Fruit fly (Drosophila melanogaster) whole organism, embryonic: ENCODE measurements around the gene Act87E.

Experiments used
- Atf6 ChIP-seq: fragments of 200-800 bp; sonication (Bioruptor generic); IDR thresholded peaks from 2 replicates; pipeline ENCODE4 v1.3.6; 2022; ENCODE audit warnings: missing biosample characterization, missing genetic modification characterization
- Bgb ChIP-seq: fragments of 200-800 bp; sonication (Bioruptor generic); IDR thresholded peaks from 2 replicates; pipeline ENCODE4 v1.3.6; 2022; ENCODE audit warnings: missing biosample characterization, missing genetic modification characterization; ENCODE audit not compliant: partially characterized antibody
- CG10366 ChIP-seq: fragments of 200-800 bp; sonication (Bioruptor generic); IDR thresholded peaks from 2 replicates; pipeline ENCODE4 v1.3.6; 2022; ENCODE audit warnings: missing biosample characterization, missing genetic modification characterization
- CG10959 ChIP-seq: fragments of 200-800 bp; sonication (Bioruptor generic); IDR thresholded peaks from 2 replicates; pipeline ENCODE4 v1.3.6; 2022; ENCODE audit warnings: missing biosample characterization, missing genetic modification characterization
- CG12769 ChIP-seq: fragments of 200-800 bp; sonication (Bioruptor generic); optimal IDR thresholded peaks from 2 replicates; lab custom pipeline; 2019; ENCODE audit warnings: missing biosample characterization, mild to moderate bottlenecking, missing genetic modification characterization, moderate library complexity
- CG14965 ChIP-seq: fragments of 200-800 bp; sonication (Bioruptor generic); optimal IDR thresholded peaks from 2 replicates; lab custom pipeline; 2016; ENCODE audit warnings: missing biosample characterization, missing genetic modification characterization, borderline replicate concordance
- CG1647 ChIP-seq: fragments of 200-800 bp; sonication (Bioruptor generic); optimal IDR thresholded peaks from 3 replicates; lab custom pipeline; 2016; ENCODE audit warnings: missing biosample characterization, missing genetic modification characterization
- CG16815 ChIP-seq: fragments of 200-800 bp; sonication (Bioruptor generic); optimal IDR thresholded peaks from 3 replicates; lab custom pipeline; 2017; ENCODE audit warnings: missing biosample characterization, mild to moderate bottlenecking, missing genetic modification characterization
- CG18476 ChIP-seq: fragments of 200-800 bp; sonication (Bioruptor generic); optimal IDR thresholded peaks from 2 replicates; lab custom pipeline; 2016; ENCODE audit warnings: missing biosample characterization, mild to moderate bottlenecking, missing genetic modification characterization
- CG2120 ChIP-seq: fragments of 200-800 bp; sonication (Bioruptor generic); optimal IDR thresholded peaks from 3 replicates; lab custom pipeline; 2016; ENCODE audit warnings: missing biosample characterization, missing genetic modification characterization
- CG2678 ChIP-seq: fragments of 200-800 bp; sonication (Bioruptor generic); optimal IDR thresholded peaks from 3 replicates; lab custom pipeline; 2019; ENCODE audit warnings: missing biosample characterization, mild to moderate bottlenecking, missing genetic modification characterization, moderate library complexity
- CG2712 ChIP-seq: fragments of 200-800 bp; optimal IDR thresholded peaks from 3 replicates; lab custom pipeline; 2019; ENCODE audit warnings: missing biosample characterization, mild to moderate bottlenecking, missing genetic modification characterization, moderate library complexity
- CG3163 ChIP-seq: fragments of 200-800 bp; sonication (Bioruptor generic); optimal IDR thresholded peaks from 3 replicates; lab custom pipeline; 2016; ENCODE audit warnings: missing biosample characterization, missing genetic modification characterization
- CG4282 ChIP-seq: fragments of 200-800 bp; sonication (Bioruptor generic); optimal IDR thresholded peaks from 2 replicates; lab custom pipeline; 2016; ENCODE audit warnings: missing biosample characterization, missing genetic modification characterization
- CG5245 ChIP-seq: fragments of 200-800 bp; sonication (Bioruptor generic); optimal IDR thresholded peaks from 3 replicates; lab custom pipeline; 2016; ENCODE audit warnings: missing biosample characterization, missing genetic modification characterization
- CG6175 ChIP-seq: fragments of 200-800 bp; sonication (Bioruptor generic); IDR thresholded peaks from 3 replicates; pipeline ENCODE4 v1.3.6; 2022; ENCODE audit warnings: missing biosample characterization, missing genetic modification characterization
- CG6272 ChIP-seq: fragments of 200-800 bp; sonication (Bioruptor generic); IDR thresholded peaks from 2 replicates; pipeline ENCODE4 v1.3.6; 2022; ENCODE audit warnings: missing biosample characterization, missing genetic modification characterization
- CG7928 ChIP-seq: fragments of 200-800 bp; sonication (Bioruptor generic); optimal IDR thresholded peaks from 2 replicates; lab custom pipeline; 2017; ENCODE audit warnings: missing biosample characterization, mild to moderate bottlenecking, missing genetic modification characterization
- CG8290 ChIP-seq, 3 experiments: fragments of 200-800 bp; sonication (Bioruptor generic); optimal IDR thresholded peaks; 2 replicates each; lab custom pipeline; 2016 to 2019; ENCODE audit warnings: missing biosample characterization in 3 of 3, missing genetic modification characterization in 3 of 3, mild to moderate bottlenecking in 2 of 3, moderate library complexity in 1 of 3
- CG8765 ChIP-seq: fragments of 200-800 bp; sonication (Bioruptor generic); IDR thresholded peaks from 2 replicates; pipeline ENCODE4 v1.3.6; 2022; ENCODE audit warnings: missing biosample characterization, missing genetic modification characterization
- Camta ChIP-seq: fragments of 200-800 bp; sonication (Bioruptor generic); optimal IDR thresholded peaks from 2 replicates; lab custom pipeline; 2016; ENCODE audit warnings: missing biosample characterization, missing genetic modification characterization
- D ChIP-seq, 2 experiments: fragments of 200-800 bp in 1 of 2; fragments of >200 bp in 1 of 2; sonication (Bioruptor generic) in 1 of 2; optimal IDR thresholded peaks; 2 replicates in 1 of 2; 3 replicates in 1 of 2; lab custom pipeline; 2017; ENCODE audit warnings: mild to moderate bottlenecking in 1 of 2, missing biosample characterization in 1 of 2, missing genetic modification characterization in 1 of 2, missing genetic modification reagents in 1 of 2
- Dbx ChIP-seq: fragments of 200-800 bp; sonication (Bioruptor generic); IDR thresholded peaks from 3 replicates; pipeline ENCODE4 v1.3.6; 2022; ENCODE audit warnings: missing biosample characterization, missing genetic modification characterization
- Dfd ChIP-seq, 2 experiments: fragments of >200 bp; optimal IDR thresholded peaks; 2 replicates each; lab custom pipeline; 2017; ENCODE audit warnings: missing biosample characterization in 2 of 2, missing genetic modification characterization in 2 of 2
- HHEX ChIP-seq: fragments of 200-800 bp; sonication (Bioruptor generic); optimal IDR thresholded peaks from 3 replicates; lab custom pipeline; 2017; ENCODE audit warnings: missing biosample characterization, mild to moderate bottlenecking, missing genetic modification characterization, missing genetic modification reagents
- HmgZ ChIP-seq: fragments of 200-800 bp; sonication (Bioruptor generic); optimal IDR thresholded peaks from 2 replicates; lab custom pipeline; 2018; ENCODE audit warnings: missing biosample characterization, mild to moderate bottlenecking, missing genetic modification characterization
- Lpt ChIP-seq: fragments of >200 bp; optimal IDR thresholded peaks from 2 replicates; lab custom pipeline; 2018; ENCODE audit warnings: missing biosample characterization, missing genetic modification characterization
- MBD-R2 ChIP-seq: fragments of 200-800 bp; sonication (Bioruptor generic); IDR thresholded peaks from 2 replicates; pipeline ENCODE4 v1.3.6; 2022; ENCODE audit warnings: missing biosample characterization, missing genetic modification characterization
- Nf-YB ChIP-seq: fragments of 200-800 bp; sonication (Bioruptor generic); optimal IDR thresholded peaks from 3 replicates; lab custom pipeline; 2019; ENCODE audit warnings: missing biosample characterization, mild to moderate bottlenecking, missing genetic modification characterization, moderate library complexity
- Rx ChIP-seq: fragments of 200-800 bp; sonication (Bioruptor generic); IDR thresholded peaks from 2 replicates; pipeline ENCODE4 v1.3.6; 2022; ENCODE audit warnings: missing biosample characterization, missing genetic modification characterization
- Sry-β ChIP-seq: fragments of 200-800 bp; sonication (Bioruptor generic); optimal IDR thresholded peaks from 2 replicates; lab custom pipeline; 2018; ENCODE audit warnings: missing biosample characterization, mild to moderate bottlenecking, missing genetic modification characterization, moderate library complexity
- Sry-δ ChIP-seq: fragments of 200-800 bp; sonication (Bioruptor generic); optimal IDR thresholded peaks from 2 replicates; lab custom pipeline; 2016; ENCODE audit warnings: missing biosample characterization, missing genetic modification characterization
- Tbp ChIP-seq: fragments of >200 bp; optimal IDR thresholded peaks from 2 replicates; lab custom pipeline; 2018; ENCODE audit warnings: missing biosample characterization, missing genetic modification characterization
- cg ChIP-seq: fragments of 200-800 bp; sonication (Bioruptor generic); optimal IDR thresholded peaks from 3 replicates; lab custom pipeline; 2019; ENCODE audit warnings: missing biosample characterization, mild to moderate bottlenecking, missing genetic modification characterization, moderate library complexity
- ci ChIP-seq: fragments of 200-800 bp; sonication (Bioruptor generic); IDR thresholded peaks from 3 replicates; pipeline ENCODE4 v1.3.6; 2022; ENCODE audit warnings: missing biosample characterization, missing genetic modification characterization
- dati ChIP-seq: fragments of 200-800 bp; sonication (Bioruptor generic); IDR thresholded peaks from 2 replicates; pipeline ENCODE4 v1.3.6; 2022; ENCODE audit warnings: missing biosample characterization, missing genetic modification characterization
- dimm ChIP-seq: fragments of 200-800 bp; sonication (Bioruptor generic); IDR thresholded peaks from 2 replicates; pipeline ENCODE4 v1.3.6; 2022; ENCODE audit warnings: missing biosample characterization, missing genetic modification characterization
- dmrt11E ChIP-seq: fragments of 200-800 bp; sonication (Bioruptor generic); optimal IDR thresholded peaks from 3 replicates; lab custom pipeline; 2018; ENCODE audit warnings: missing biosample characterization, mild to moderate bottlenecking, missing genetic modification characterization, moderate library complexity
- dmrt99B ChIP-seq: fragments of 200-800 bp; sonication (Bioruptor generic); optimal IDR thresholded peaks from 2 replicates; lab custom pipeline; 2018; ENCODE audit warnings: missing biosample characterization, mild to moderate bottlenecking, missing genetic modification characterization, moderate library complexity
- fd3F ChIP-seq: fragments of 200-800 bp; sonication (Bioruptor generic); optimal IDR thresholded peaks from 2 replicates; lab custom pipeline; 2018; ENCODE audit warnings: missing biosample characterization, mild to moderate bottlenecking, missing genetic modification characterization, moderate library complexity
- nmo ChIP-seq: fragments of 200-800 bp; sonication (Bioruptor generic); optimal IDR thresholded peaks from 2 replicates; lab custom pipeline; 2018; ENCODE audit warnings: missing biosample characterization, mild to moderate bottlenecking, missing genetic modification characterization, moderate library complexity
- pita ChIP-seq: fragments of 200-800 bp; sonication (Bioruptor generic); optimal IDR thresholded peaks from 2 replicates; lab custom pipeline; 2017; ENCODE audit warnings: missing biosample characterization, mild to moderate bottlenecking, missing genetic modification characterization
- pnt ChIP-seq: fragments of 200-800 bp; sonication (Bioruptor generic); optimal IDR thresholded peaks from 3 replicates; lab custom pipeline; 2016; ENCODE audit warnings: missing biosample characterization, missing genetic modification characterization
- sob ChIP-seq: fragments of 200-800 bp; sonication (Bioruptor generic); IDR thresholded peaks from 2 replicates; pipeline ENCODE4 v1.3.6; 2022; ENCODE audit warnings: missing biosample characterization, missing genetic modification characterization
- tap ChIP-seq: fragments of 200-800 bp; optimal IDR thresholded peaks from 3 replicates; lab custom pipeline; 2019; ENCODE audit warnings: missing biosample characterization, mild to moderate bottlenecking, missing genetic modification characterization, moderate library complexity
- tna ChIP-seq: fragments of 200-800 bp; sonication (Bioruptor generic); IDR thresholded peaks from 2 replicates; pipeline ENCODE4 v1.3.6; 2022; ENCODE audit warnings: missing biosample characterization, missing genetic modification characterization; ENCODE audit not compliant: partially characterized antibody
- trh ChIP-seq: fragments of 200-800 bp; sonication (Bioruptor generic); optimal IDR thresholded peaks from 2 replicates; lab custom pipeline; 2016; ENCODE audit warnings: missing biosample characterization, missing genetic modification characterization
- twi ChIP-seq: fragments of 200-800 bp; optimal IDR thresholded peaks from 2 replicates; lab custom pipeline; 2019; ENCODE audit warnings: missing biosample characterization, mild to moderate bottlenecking, missing genetic modification characterization, moderate library complexity
- zen2 ChIP-seq: fragments of 200-800 bp; sonication (Bioruptor generic); IDR thresholded peaks from 3 replicates; pipeline ENCODE4 v1.3.6; 2022; ENCODE audit warnings: missing biosample characterization, missing genetic modification characterization; ENCODE audit not compliant: partially characterized antibody
- zf30C ChIP-seq: fragments of 200-800 bp; sonication (Bioruptor generic); optimal IDR thresholded peaks from 3 replicates; lab custom pipeline; 2018; ENCODE audit warnings: missing biosample characterization, mild to moderate bottlenecking, missing genetic modification characterization

The Act87E gene

DNA sequence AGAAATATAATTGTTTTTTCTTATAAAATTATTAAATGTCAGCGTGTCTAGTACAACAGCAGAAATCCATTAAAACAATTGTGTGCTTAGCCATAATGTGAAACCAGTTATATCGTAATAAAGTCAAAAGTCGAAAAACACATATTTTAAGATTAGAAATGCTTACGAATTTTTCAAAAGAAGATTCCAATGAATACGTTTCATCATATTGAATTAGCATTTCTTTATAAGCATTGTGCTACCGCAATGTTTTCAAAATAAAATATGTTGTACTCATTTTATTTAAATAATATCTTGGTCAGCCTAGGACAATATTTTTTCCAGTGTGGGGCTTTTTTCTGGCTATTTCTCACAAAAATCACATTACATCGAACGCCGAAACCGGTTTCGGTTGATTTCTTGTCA, 27.1 kb downstream of the Act87E start (continued):
- peak; percentile 91 for TF ChIP-seq CG2678 (tag; lab: Kevin White, UChicago)
- TF ChIP-seq CG1647, result peak; percentile 32
- TF ChIP-seq tap (tag; lab: Kevin White, UChicago), result peak; percentile 66
- no peak for TF ChIP-seq CG14965 (GFP tag; lab: Kevin White, UChicago)
- TF ChIP-seq CG18476, result peak; percentile 72
- no peak for TF ChIP-seq Lpt (GFP tag; lab: Kevin White, UChicago)
- peak; percentile 31 for TF ChIP-seq zf30C (GFP tag; lab: Kevin White, UChicago)
- peak; percentile 44; the same call in 1 of the 2 replicates for TF ChIP-seq Rx (GFP tag; lab: Robert Waterston, UW)
- TF ChIP-seq Atf6 (GFP tag; lab: Robert Waterston, UW), result peak; percentile 70
- no peak for TF ChIP-seq D (optimal IDR thresholded peaks at IDR 0.05; lab: Kevin White, UChicago)
- peak; percentile 77 for TF ChIP-seq D (GFP tag; optimal IDR thresholded peaks at IDR 0.05; lab: Kevin White, UChicago)
- peak; percentile 34 for TF ChIP-seq CG8290 (GFP tag; optimal IDR thresholded peaks at IDR 0.05; lab: Kevin White, UChicago)
- no peak for TF ChIP-seq CG8290 (tag; optimal IDR thresholded peaks at IDR 0.05; lab: Kevin White, UChicago)
- TF ChIP-seq CG10366, result peak; percentile 41; the same call in 1 of the 2 replicates
- TF ChIP-seq Dfd (GFP tag; optimal IDR thresholded peaks at IDR 0.05; lab: Kevin White, UChicago), result no peak
- TF ChIP-seq CG6272, result no peak
- peak; percentile 53 for TF ChIP-seq Camta (GFP tag; lab: Kevin White, UChicago)
- peak; percentile 89 for TF ChIP-seq dmrt99B (tag; lab: Kevin White, UChicago)
- peak; percentile 87 for TF ChIP-seq CG2712
- TF ChIP-seq pnt (GFP tag; lab: Kevin White, UChicago), result peak; percentile 49
- no peak for TF ChIP-seq zen2 (GFP tag; lab: Robert Waterston, UW)
- TF ChIP-seq cg (GFP tag; lab: Kevin White, UChicago), result no peak
- no peak for TF ChIP-seq CG6175 (GFP tag; lab: Robert Waterston, UW)
- peak; percentile 90 for TF ChIP-seq nmo (GFP tag; lab: Kevin White, UChicago)
- TF ChIP-seq CG16815 (GFP tag; lab: Kevin White, UChicago), result peak; percentile 69
- TF ChIP-seq dati (GFP tag; lab: Robert Waterston, UW), result no peak
- TF ChIP-seq twi, result peak; percentile 57
- peak; percentile 22; the same call in 1 of the 2 replicates for TF ChIP-seq MBD-R2 (GFP tag; lab: Robert Waterston, UW)
- TF ChIP-seq CG10959 (GFP tag; lab: Robert Waterston, UW), result no peak
- peak; percentile 66 for TF ChIP-seq Nf-YB (GFP tag; lab: Kevin White, UChicago)
- TF ChIP-seq pita (GFP tag; lab: Kevin White, UChicago), result no peak
- peak; percentile 43 for TF ChIP-seq CG7928 (GFP tag; lab: Kevin White, UChicago)
- TF ChIP-seq CG5245, result peak; percentile 54
- peak; percentile 48; the same call in 1 of the 2 replicates for TF ChIP-seq sob
- TF ChIP-seq HHEX (GFP tag; lab: Kevin White, UChicago), result peak; percentile 77
- TF ChIP-seq HmgZ (tag; lab: Kevin White, UChicago), result peak; percentile 43
- TF ChIP-seq ci (GFP tag; lab: Robert Waterston, UW), result 0 out of 3 replicates have a peak, but pooled peaks have one; percentile 16
- no peak for TF ChIP-seq dimm (GFP tag; lab: Robert Waterston, UW)
- TF ChIP-seq dmrt11E (tag; lab: Kevin White, UChicago), result peak; percentile 75
- no peak for TF ChIP-seq Bgb (GFP tag; lab: Robert Waterston, UW)
- peak; percentile 68 for TF ChIP-seq Dbx (GFP tag; lab: Robert Waterston, UW)
- TF ChIP-seq trh (GFP tag; lab: Kevin White, UChicago), result peak; percentile 17
- TF ChIP-seq CG3163 (GFP tag; lab: Kevin White, UChicago), result no peak
- peak; percentile 4 for TF ChIP-seq Sry-β (GFP tag; lab: Kevin White, UChicago)
- no peak for TF ChIP-seq tna (GFP tag; lab: Robert Waterston, UW)
- no peak for TF ChIP-seq CG12769 (tag; lab: Kevin White, UChicago)
- TF ChIP-seq CG4282 (GFP tag; lab: Kevin White, UChicago), result no peak
- TF ChIP-seq Sry-δ (GFP tag; lab: Kevin White, UChicago), result peak; percentile 15
- TF ChIP-seq CG2120 (GFP tag; lab: Kevin White, UChicago), result peak; percentile 82
- TF ChIP-seq Tbp (GFP tag; lab: Kevin White, UChicago), result no peak
- no peak for TF ChIP-seq CG8765 (GFP tag; lab: Robert Waterston, UW)
- peak; percentile 72 for TF ChIP-seq fd3F (GFP tag; lab: Kevin White, UChicago)
